Worm (Caenorhabditis elegans) whole organism, L3 larva: ENCODE measurements around the gene Y54F10BM.3.

Source experiments
- R02D3.7 ChIP-seq: fragments of 150-350 bp; optimal IDR thresholded peaks from 2 replicates; lab custom pipeline; 2014; ENCODE audit warnings: missing biosample characterization, missing genetic modification characterization
- ZK546.5 ChIP-seq: sonication (generic microtip); optimal IDR thresholded peaks from 2 replicates; lab custom pipeline; 2017; ENCODE audit warnings: missing biosample characterization, missing genetic modification characterization
- aly-2 ChIP-seq: fragments of 150-350 bp; optimal IDR thresholded peaks from 2 replicates; lab custom pipeline; 2014; ENCODE audit warnings: missing biosample characterization, missing genetic modification characterization
- ceh-16 ChIP-seq: sonication (generic microtip); optimal IDR thresholded peaks from 2 replicates; lab custom pipeline; 2017; ENCODE audit warnings: missing biosample characterization, missing genetic modification characterization
- ceh-28 ChIP-seq: fragments of 150-350 bp; optimal IDR thresholded peaks from 2 replicates; lab custom pipeline; 2014; ENCODE audit warnings: missing biosample characterization, missing genetic modification reagents, missing genetic modification characterization
- ceh-82 ChIP-seq: fragments of 150-350 bp; optimal IDR thresholded peaks from 2 replicates; lab custom pipeline; 2014; ENCODE audit warnings: missing biosample characterization, missing genetic modification characterization
- egl-5 ChIP-seq: fragments of 150-350 bp; optimal IDR thresholded peaks from 2 replicates; lab custom pipeline; 2017; ENCODE audit warnings: missing biosample characterization, missing genetic modification reagents, missing genetic modification characterization, inconsistent platforms
- elt-1 ChIP-seq: fragments of 150-350 bp; optimal IDR thresholded peaks from 2 replicates; lab custom pipeline; 2014; ENCODE audit warnings: missing biosample characterization, missing genetic modification characterization
- elt-2 ChIP-seq: sonication (generic microtip); optimal IDR thresholded peaks from 2 replicates; lab custom pipeline; 2016; ENCODE audit warnings: missing genetic modification reagents, mild to moderate bottlenecking, missing genetic modification characterization, missing compliant biosample characterization
- elt-3 ChIP-seq, 3 experiments: fragments of 150-350 bp in 1 of 3; sonication (generic microtip) in 2 of 3; optimal IDR thresholded peaks; 2 replicates in 2 of 3; 4 replicates in 1 of 3; lab custom pipeline; 2014 to 2017; ENCODE audit warnings: missing biosample characterization in 3 of 3, missing genetic modification characterization in 3 of 3
- eor-1 ChIP-seq, 2 experiments: fragments of 150-350 bp; optimal IDR thresholded peaks; 2 replicates each; lab custom pipeline; 2014 to 2018; ENCODE audit warnings: missing biosample characterization in 2 of 2, missing genetic modification characterization in 2 of 2
- fkh-10 ChIP-seq: sonication (generic microtip); optimal IDR thresholded peaks from 2 replicates; lab custom pipeline; 2017; ENCODE audit warnings: missing biosample characterization, missing genetic modification reagents, missing genetic modification characterization
- fkh-2 ChIP-seq: fragments of 150-350 bp; optimal IDR thresholded peaks from 2 replicates; lab custom pipeline; 2014; ENCODE audit warnings: missing biosample characterization, missing genetic modification reagents, missing genetic modification characterization
- fos-1 ChIP-seq: fragments of 150-350 bp; optimal IDR thresholded peaks from 2 replicates; lab custom pipeline; 2014; ENCODE audit warnings: missing biosample characterization, missing genetic modification characterization
- hmg-11 ChIP-seq: sonication (generic microtip); optimal IDR thresholded peaks from 2 replicates; lab custom pipeline; 2016; ENCODE audit warnings: missing genetic modification characterization, missing compliant biosample characterization
- lin-39 ChIP-seq: fragments of 150-350 bp; optimal IDR thresholded peaks from 2 replicates; lab custom pipeline; 2018; ENCODE audit warnings: missing biosample characterization, missing genetic modification reagents, missing genetic modification characterization
- lsy-12 ChIP-seq: sonication (generic microtip); optimal IDR thresholded peaks from 2 replicates; lab custom pipeline; 2016; ENCODE audit warnings: mild to moderate bottlenecking, missing genetic modification characterization, missing compliant biosample characterization
- mml-1 ChIP-seq: fragments of 150-350 bp; sonication (generic microtip); optimal IDR thresholded peaks from 3 replicates; lab custom pipeline; 2014; ENCODE audit warnings: missing biosample characterization, missing genetic modification characterization
- nfya-1 ChIP-seq: sonication (generic microtip); optimal IDR thresholded peaks from 2 replicates; lab custom pipeline; 2017; ENCODE audit warnings: missing genetic modification characterization, mild to moderate bottlenecking, missing compliant biosample characterization, antibody characterized with exemption, moderate library complexity; ENCODE audit not compliant: insufficient read depth
- nhr-11 ChIP-seq: fragments of 150-350 bp; optimal IDR thresholded peaks from 2 replicates; lab custom pipeline; 2014; ENCODE audit warnings: missing biosample characterization, missing genetic modification characterization
- nhr-12 ChIP-seq: fragments of 150-350 bp; optimal IDR thresholded peaks from 2 replicates; lab custom pipeline; 2014; ENCODE audit warnings: missing biosample characterization, missing genetic modification characterization
- nhr-23 ChIP-seq: fragments of 150-350 bp; optimal IDR thresholded peaks from 2 replicates; lab custom pipeline; 2014; ENCODE audit warnings: missing biosample characterization, missing genetic modification reagents, missing genetic modification characterization
- nhr-237 ChIP-seq: fragments of 150-350 bp; optimal IDR thresholded peaks from 2 replicates; lab custom pipeline; 2014; ENCODE audit warnings: missing biosample characterization, missing genetic modification characterization
- nhr-25 ChIP-seq: sonication (generic microtip); optimal IDR thresholded peaks from 2 replicates; lab custom pipeline; 2017; ENCODE audit warnings: missing biosample characterization, missing genetic modification characterization
- nhr-28 ChIP-seq: fragments of 150-350 bp; optimal IDR thresholded peaks from 2 replicates; lab custom pipeline; 2014; ENCODE audit warnings: missing biosample characterization, missing genetic modification characterization
- nhr-43 ChIP-seq: sonication (generic microtip); optimal IDR thresholded peaks from 2 replicates; lab custom pipeline; 2016; ENCODE audit warnings: mild to moderate bottlenecking, missing genetic modification characterization, missing compliant biosample characterization; ENCODE audit not compliant: poor library complexity, severe bottlenecking
- nhr-67 ChIP-seq: fragments of 150-350 bp; optimal IDR thresholded peaks from 2 replicates; lab custom pipeline; 2014; ENCODE audit warnings: missing biosample characterization, missing genetic modification characterization
- nhr-76 ChIP-seq: fragments of 150-350 bp; sonication (generic microtip); optimal IDR thresholded peaks from 5 replicates; lab custom pipeline; 2014; ENCODE audit warnings: missing biosample characterization, missing genetic modification characterization
- skn-1 ChIP-seq: fragments of 150-350 bp; optimal IDR thresholded peaks from 2 replicates; lab custom pipeline; 2014; ENCODE audit warnings: missing biosample characterization, missing genetic modification characterization
- snpc-4 ChIP-seq: fragments of 150-350 bp; optimal IDR thresholded peaks from 2 replicates; lab custom pipeline; 2014; ENCODE audit warnings: missing biosample characterization, missing genetic modification characterization
- unc-39 ChIP-seq: sonication (generic microtip); optimal IDR thresholded peaks from 4 replicates; lab custom pipeline; 2017; ENCODE audit warnings: missing biosample characterization, missing genetic modification characterization
- unc-62 ChIP-seq: fragments of 150-350 bp; sonication (generic microtip); optimal IDR thresholded peaks from 4 replicates; lab custom pipeline; 2014; ENCODE audit warnings: missing biosample characterization, missing genetic modification reagents, missing genetic modification characterization
- zag-1 ChIP-seq: fragments of 150-350 bp; optimal IDR thresholded peaks from 2 replicates; lab custom pipeline; 2014; ENCODE audit warnings: missing biosample characterization, missing genetic modification characterization
- ztf-11 ChIP-seq: fragments of 150-350 bp; optimal IDR thresholded peaks from 2 replicates; lab custom pipeline; 2014; ENCODE audit warnings: missing biosample characterization, missing genetic modification characterization
- ztf-4 ChIP-seq: fragments of 150-350 bp; optimal IDR thresholded peaks from 2 replicates; lab custom pipeline; 2014; ENCODE audit warnings: missing biosample characterization, missing genetic modification characterization

Gene Y54F10BM.3

DNA sequence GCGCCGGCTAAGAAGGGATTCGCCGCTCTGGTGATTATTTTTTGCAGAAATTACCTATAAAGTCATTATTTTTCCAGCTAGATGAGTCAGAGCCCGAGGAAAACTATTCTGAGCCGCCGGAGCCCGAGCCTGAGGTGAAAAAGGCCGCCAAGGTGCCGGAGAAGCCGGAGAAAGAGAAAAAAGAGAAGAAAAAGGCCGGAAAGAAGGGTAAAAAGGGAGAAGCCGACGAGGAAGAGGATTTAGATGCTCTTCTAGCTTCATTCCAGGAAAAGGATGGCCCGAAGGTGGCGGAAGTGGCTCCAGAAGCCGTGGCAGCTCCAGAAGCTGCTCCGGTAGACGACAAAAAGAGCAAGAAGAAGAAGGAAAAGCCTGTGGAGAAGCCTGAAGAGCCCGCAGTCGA, 32.9 kb downstream of the Y54F10BM.3 start:
- TF ChIP-seq skn-1, result no peak
- no peak for TF ChIP-seq ztf-4 (tag; lab: Kevin White, UChicago)
- no peak for TF ChIP-seq hmg-11 (tag; lab: Kevin White, UChicago)
- no peak for TF ChIP-seq nhr-76 (tag; lab: Kevin White, UChicago)
- no peak for TF ChIP-seq ceh-82 (tag; lab: Kevin White, UChicago)

DNA sequence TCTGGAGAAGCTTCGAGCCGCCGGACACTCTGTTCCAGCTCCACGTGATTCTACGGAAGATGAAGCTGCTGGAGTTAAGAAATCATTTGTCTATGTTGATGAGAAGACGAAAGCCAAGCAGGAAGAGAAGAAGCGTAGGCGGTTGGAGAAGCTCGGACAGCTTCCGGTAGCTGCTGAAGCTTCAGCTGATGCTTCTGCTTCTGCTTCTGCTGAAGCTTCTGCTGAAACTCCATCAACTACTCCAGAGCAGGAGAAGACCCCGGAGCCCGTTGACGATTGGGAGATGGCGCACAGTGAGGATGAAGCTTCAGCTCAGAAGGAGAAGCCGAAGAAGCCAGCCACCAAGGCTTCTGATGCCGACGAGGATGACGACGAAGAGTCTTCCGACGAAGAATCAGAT, 34.6 kb downstream of the Y54F10BM.3 start:
- TF ChIP-seq unc-62 (GFP tag; lab: Kevin White, UChicago) (no peak), elt-1 (no peak), nhr-43 (tag; lab: Kevin White, UChicago) (no peak), ztf-11 (no peak), fkh-2 (tag; lab: Kevin White, UChicago) (no peak), elt-3 (tag; optimal IDR thresholded peaks at IDR 0.05; lab: Kevin White, UChicago) (no peak), skn-1 (no peak), elt-2 (tag; lab: Kevin White, UChicago) (no peak), nhr-23 (no peak)

DNA sequence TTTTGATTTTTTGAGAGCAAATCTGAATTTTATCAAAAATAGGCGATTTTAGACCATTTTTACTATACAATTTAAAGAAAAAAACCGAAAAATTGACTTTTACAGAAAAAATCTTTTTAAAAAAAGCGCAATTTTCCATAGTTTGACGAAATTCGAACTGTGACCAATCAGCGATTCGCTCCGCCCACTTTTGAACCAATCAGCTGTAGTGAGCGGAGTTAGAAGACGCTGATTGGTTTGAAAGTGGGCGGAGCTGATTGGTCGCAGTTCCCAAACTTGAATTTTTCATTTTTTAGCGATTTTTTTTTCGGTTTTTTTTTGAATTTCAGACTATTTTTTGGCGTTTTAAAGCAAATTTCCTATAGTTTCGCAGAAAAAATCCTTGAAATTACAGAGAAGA, 42.9 kb downstream of the Y54F10BM.3 start:
- TF ChIP-seq nfya-1 (peak; percentile 89), lsy-12 (tag; lab: Kevin White, UChicago) (no peak), fkh-2 (tag; lab: Kevin White, UChicago) (no peak)
- TF ChIP-seq, all 47 proteins: peak for 1

DNA sequence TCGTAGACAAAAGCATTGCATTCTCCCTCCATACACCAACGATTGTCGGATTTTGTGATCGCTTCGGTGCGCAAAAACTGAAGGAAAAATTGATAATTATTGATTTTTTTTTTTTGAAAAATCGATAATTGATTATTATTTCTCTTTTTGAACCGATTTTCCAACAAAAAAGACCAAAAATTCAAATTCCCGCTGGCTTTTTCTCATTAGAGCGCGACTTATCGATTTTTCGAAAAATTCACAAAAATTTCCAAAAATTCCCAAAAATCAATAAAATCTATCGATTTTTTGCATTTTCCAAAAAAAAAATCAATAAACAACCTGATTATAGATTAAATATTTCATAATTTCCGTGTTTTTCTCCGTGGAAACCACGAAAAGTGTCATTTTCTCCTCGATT, 46.8 kb downstream of the Y54F10BM.3 start:
- no peak for TF ChIP-seq mml-1
- TF ChIP-seq eor-1 (tag; optimal IDR thresholded peaks at IDR 0.05; lab: Kevin White, UChicago), result no peak
- TF ChIP-seq ceh-28, result peak; percentile 86
- no peak for TF ChIP-seq nhr-11

DNA sequence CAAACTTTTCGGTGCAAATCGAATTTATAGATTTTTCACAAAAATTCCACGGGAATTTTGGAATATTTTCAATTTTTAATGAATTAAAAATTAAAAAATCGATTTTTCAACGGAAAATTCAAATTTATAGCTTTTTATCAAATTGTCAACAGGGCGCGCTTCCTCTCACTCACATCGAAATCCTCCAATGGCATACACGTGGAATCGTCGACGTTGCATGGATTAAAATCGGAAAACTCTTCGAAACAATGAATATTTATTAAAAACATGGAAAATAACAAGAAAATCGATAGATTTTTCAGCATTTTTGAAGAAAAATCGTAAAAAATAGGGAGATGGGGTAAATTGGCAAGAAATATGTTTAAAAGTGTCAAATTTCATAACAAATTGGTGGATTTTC, 47.5 kb downstream of the Y54F10BM.3 start, which contains the start of gene Y54F10BM.12:
Y54F10BM.12 (minus strand) TSS at position 344 of the 400 bp plus-strand sequence.
- no peak for TF ChIP-seq egl-5 (tag; lab: Kevin White, UChicago)
- TF ChIP-seq hmg-11 (tag; lab: Kevin White, UChicago), result no peak
- no peak for TF ChIP-seq nhr-76 (tag; lab: Kevin White, UChicago)
- no peak for TF ChIP-seq nhr-43 (tag; lab: Kevin White, UChicago)
- no peak for TF ChIP-seq elt-3 (tag; optimal IDR thresholded peaks at IDR 0.05; lab: Kevin White, UChicago)
- TF ChIP-seq ZK546.5 (tag; lab: Kevin White, UChicago), result no peak
- TF ChIP-seq nhr-28, result no peak
- no peak for TF ChIP-seq nhr-237 (tag; lab: Kevin White, UChicago)
- TF ChIP-seq fkh-2 (tag; lab: Kevin White, UChicago), result no peak
- TF ChIP-seq nfya-1, result no peak
- TF ChIP-seq snpc-4, result no peak
- no peak for TF ChIP-seq nhr-25 (tag; lab: Kevin White, UChicago)
- no peak for TF ChIP-seq skn-1
- TF ChIP-seq ztf-4 (tag; lab: Kevin White, UChicago), result no peak
- TF ChIP-seq aly-2 (tag; lab: Kevin White, UChicago), result no peak
- TF ChIP-seq elt-2 (tag; lab: Kevin White, UChicago), result no peak
- no peak for TF ChIP-seq fkh-10 (GFP tag; lab: Kevin White, UChicago)
- no peak for TF ChIP-seq ztf-11
- no peak for TF ChIP-seq nhr-67 (tag; lab: Kevin White, UChicago)
- TF ChIP-seq ceh-16 (tag; lab: Kevin White, UChicago), result no peak

DNA sequence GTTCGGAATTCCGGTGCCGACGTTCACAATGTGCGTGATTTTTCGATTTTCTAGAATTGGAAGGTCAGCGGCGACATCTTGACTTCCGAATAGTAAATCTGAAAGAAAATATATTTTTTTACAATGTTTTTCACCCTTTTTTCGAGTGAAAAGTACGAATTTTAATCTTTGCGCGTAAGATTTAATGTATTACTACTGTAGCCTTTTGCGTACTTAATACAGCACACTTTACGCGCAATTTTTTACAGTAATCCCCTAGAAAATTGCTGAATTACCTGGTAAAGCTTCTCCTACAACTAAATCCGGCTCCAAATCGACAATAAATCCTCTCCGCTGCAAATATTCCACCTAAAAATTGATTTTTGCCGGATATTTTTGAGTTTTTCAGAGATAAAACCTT, 48.6 kb downstream of the Y54F10BM.3 start:
- TF ChIP-seq lin-39 (no peak), R02D3.7 (tag; lab: Kevin White, UChicago) (no peak), nhr-237 (tag; lab: Kevin White, UChicago) (no peak), ceh-16 (tag; lab: Kevin White, UChicago) (no peak), nhr-12 (tag; lab: Kevin White, UChicago) (no peak), nfya-1 (no peak), skn-1 (no peak), elt-1 (no peak), aly-2 (tag; lab: Kevin White, UChicago) (no peak), fos-1 (tag; lab: Kevin White, UChicago) (no peak), fkh-2 (tag; lab: Kevin White, UChicago) (no peak), hmg-11 (tag; lab: Kevin White, UChicago) (no peak), ztf-11 (no peak), unc-62 (GFP tag; lab: Kevin White, UChicago) (no peak), zag-1 (no peak), unc-39 (tag; lab: Kevin White, UChicago) (no peak), egl-5 (tag; lab: Kevin White, UChicago) (no peak)
